Worm (Caenorhabditis elegans) whole organism, L4 larva: ENCODE results near the gene srh-20.
A peak's percentile ranks its signal among the peaks of the same experiment; 100 is the strongest.

ENCODE experiments used
- F26F4.8 ChIP-seq: fragments of 200-800 bp; sonication (Bioruptor generic); conservative IDR thresholded peaks from 2 replicates; pipeline ENCODE4 v1.3.6; 2022; ENCODE audit warnings: missing genetic modification characterization, missing compliant biosample characterization
- F44E2.7 ChIP-seq: fragments of 200-800 bp; sonication (Bioruptor generic); IDR thresholded peaks from 2 replicates; pipeline ENCODE4 v2.1.2; 2022; ENCODE audit warnings: missing genetic modification characterization, missing compliant biosample characterization
- Y105C5A.15 ChIP-seq: fragments of 200-800 bp; sonication (Bioruptor generic); IDR thresholded peaks from 2 replicates; pipeline ENCODE4 v1.3.6; 2022; ENCODE audit warnings: missing genetic modification characterization, missing compliant biosample characterization
- Y48G9A.11 ChIP-seq: fragments of 200-800 bp; sonication (Bioruptor generic); IDR thresholded peaks from 2 replicates; pipeline ENCODE4 v1.3.6; 2022; ENCODE audit warnings: missing genetic modification reagents, missing genetic modification characterization, missing compliant biosample characterization
- ZK546.5 ChIP-seq, 2 experiments: sonication (generic microtip); optimal IDR thresholded peaks; 2 replicates each; lab custom pipeline; 2017; ENCODE audit warnings: missing biosample characterization in 2 of 2, missing genetic modification characterization in 2 of 2
- attf-4 ChIP-seq: sonication (generic microtip); optimal IDR thresholded peaks from 3 replicates; lab custom pipeline; 2017; ENCODE audit warnings: missing biosample characterization, missing genetic modification characterization
- ceh-20 ChIP-seq: fragments of 200-800 bp; sonication (Bioruptor generic); IDR thresholded peaks from 2 replicates; pipeline ENCODE4 v1.3.6; 2022; ENCODE audit warnings: missing genetic modification reagents, missing genetic modification characterization, missing compliant biosample characterization
- ceh-28 ChIP-seq: fragments of 150-350 bp; optimal IDR thresholded peaks from 2 replicates; lab custom pipeline; 2014; ENCODE audit warnings: missing biosample characterization, missing genetic modification reagents, missing genetic modification characterization
- ceh-44 ChIP-seq: fragments of 200-800 bp; sonication (Bioruptor generic); IDR thresholded peaks from 2 replicates; pipeline ENCODE4 v1.3.6; 2022; ENCODE audit warnings: missing genetic modification reagents, missing genetic modification characterization, missing compliant biosample characterization
- ceh-82 ChIP-seq: sonication (generic microtip); optimal IDR thresholded peaks from 2 replicates; lab custom pipeline; 2017; ENCODE audit warnings: missing biosample characterization, missing genetic modification characterization
- daf-16 ChIP-seq, 3 experiments: sonication (generic microtip); optimal IDR thresholded peaks; 2 replicates each; lab custom pipeline; 2016 to 2017; ENCODE audit warnings: missing genetic modification characterization in 3 of 3, missing genetic modification reagents in 3 of 3, mild to moderate bottlenecking in 2 of 3, missing compliant biosample characterization in 2 of 3, missing biosample characterization in 1 of 3, moderate library complexity in 1 of 3
- dmd-6 ChIP-seq: fragments of 200-800 bp; sonication (Bioruptor generic); IDR thresholded peaks from 2 replicates; pipeline ENCODE4 v1.3.6; 2022; ENCODE audit warnings: missing genetic modification reagents, missing genetic modification characterization, missing compliant biosample characterization
- dmd-9 ChIP-seq: fragments of 200-800 bp; sonication (Bioruptor generic); IDR thresholded peaks from 2 replicates; pipeline ENCODE4 v1.3.6; 2022; ENCODE audit warnings: missing genetic modification reagents, missing genetic modification characterization, missing compliant biosample characterization
- dve-1 ChIP-seq: sonication (generic microtip); optimal IDR thresholded peaks from 2 replicates; lab custom pipeline; 2017; ENCODE audit warnings: antibody characterized with exemption, mild to moderate bottlenecking, missing genetic modification characterization, missing compliant biosample characterization; ENCODE audit not compliant: insufficient read depth
- fos-1 ChIP-seq: fragments of 150-350 bp; optimal IDR thresholded peaks from 2 replicates; lab custom pipeline; 2014; ENCODE audit warnings: missing biosample characterization, missing genetic modification characterization
- lin-13 ChIP-seq: fragments of 150-350 bp; optimal IDR thresholded peaks from 2 replicates; lab custom pipeline; 2014; ENCODE audit warnings: missing biosample characterization, missing genetic modification reagents, missing genetic modification characterization
- lsy-2 ChIP-seq, 2 experiments: fragments of 150-350 bp in 1 of 2; sonication (generic microtip) in 1 of 2; optimal IDR thresholded peaks; 2 replicates each; lab custom pipeline; 2014 to 2017; ENCODE audit warnings: missing biosample characterization in 2 of 2, missing genetic modification characterization in 2 of 2
- madf-5 ChIP-seq, 2 experiments: fragments of 200-800 bp; sonication (Bioruptor generic); IDR thresholded peaks; 2 replicates each; pipeline ENCODE4 v1.3.6; 2022; ENCODE audit warnings: missing compliant biosample characterization in 2 of 2, missing genetic modification characterization in 2 of 2
- mdl-1 ChIP-seq, 2 experiments: fragments of 150-350 bp in 1 of 2; sonication (generic microtip) in 1 of 2; optimal IDR thresholded peaks; 2 replicates each; lab custom pipeline; 2014 to 2017; ENCODE audit warnings: missing biosample characterization in 2 of 2, missing genetic modification characterization in 2 of 2
- mdt-29 ChIP-seq: fragments of 200-800 bp; sonication (Bioruptor generic); IDR thresholded peaks from 2 replicates; pipeline ENCODE4 v1.3.6; 2022; ENCODE audit warnings: missing genetic modification reagents, missing genetic modification characterization, missing compliant biosample characterization
- mxl-2 ChIP-seq: fragments of 200-800 bp; sonication (Bioruptor generic); conservative IDR thresholded peaks from 2 replicates; pipeline ENCODE4 v1.3.6; 2022; ENCODE audit warnings: missing genetic modification reagents, missing genetic modification characterization, missing compliant biosample characterization
- nhr-10 ChIP-seq: fragments of 150-350 bp; optimal IDR thresholded peaks from 2 replicates; lab custom pipeline; 2014; ENCODE audit warnings: missing biosample characterization, missing genetic modification characterization
- nhr-102 ChIP-seq: sonication (generic microtip); optimal IDR thresholded peaks from 2 replicates; lab custom pipeline; 2016; ENCODE audit warnings: mild to moderate bottlenecking, missing genetic modification characterization, moderate library complexity, missing compliant biosample characterization
- nhr-11 ChIP-seq: fragments of 150-350 bp; optimal IDR thresholded peaks from 2 replicates; lab custom pipeline; 2014; ENCODE audit warnings: missing biosample characterization, missing genetic modification characterization
- nhr-111 ChIP-seq: fragments of 200-800 bp; sonication (Bioruptor generic); optimal IDR thresholded peaks from 2 replicates; lab custom pipeline; 2018; ENCODE audit warnings: mild to moderate bottlenecking, missing genetic modification characterization, missing compliant biosample characterization
- nhr-28 ChIP-seq: fragments of 150-350 bp; optimal IDR thresholded peaks from 2 replicates; lab custom pipeline; 2014; ENCODE audit warnings: missing biosample characterization, missing genetic modification characterization
- nhr-48 ChIP-seq: sonication (generic microtip); optimal IDR thresholded peaks from 2 replicates; lab custom pipeline; 2016; ENCODE audit warnings: mild to moderate bottlenecking, missing genetic modification characterization, missing compliant biosample characterization
- nhr-76 ChIP-seq: fragments of 150-350 bp; optimal IDR thresholded peaks from 2 replicates; lab custom pipeline; 2014; ENCODE audit warnings: missing biosample characterization, missing genetic modification characterization
- php-3 ChIP-seq: fragments of 200-800 bp; sonication (Bioruptor generic); IDR thresholded peaks from 2 replicates; pipeline ENCODE4 v1.3.6; 2022; ENCODE audit warnings: missing genetic modification reagents, missing genetic modification characterization, missing compliant biosample characterization
- set-16 ChIP-seq: fragments of 200-800 bp; sonication (Bioruptor generic); IDR thresholded peaks from 2 replicates; pipeline ENCODE4 v1.3.6; 2022; ENCODE audit warnings: missing genetic modification reagents, missing genetic modification characterization, missing compliant biosample characterization
- tag-97 ChIP-seq: fragments of 200-800 bp; sonication (Bioruptor generic); IDR thresholded peaks from 2 replicates; pipeline ENCODE4 v1.3.6; 2022; ENCODE audit warnings: missing genetic modification characterization, missing compliant biosample characterization
- unc-39 ChIP-seq: sonication (generic microtip); optimal IDR thresholded peaks from 2 replicates; lab custom pipeline; 2017; ENCODE audit warnings: missing biosample characterization, missing genetic modification characterization
- unc-62 ChIP-seq, 3 experiments: fragments of 150-350 bp in 1 of 3; sonication (generic microtip); optimal IDR thresholded peaks in 2 of 3; peaks in 1 of 3; 1 replicate in 1 of 3; 2 replicates in 2 of 3; lab custom pipeline; 2014 to 2017; ENCODE audit warnings: missing biosample characterization in 3 of 3, missing genetic modification characterization in 3 of 3, missing genetic modification reagents in 3 of 3, missing genotype in 1 of 3
- zfp-3 ChIP-seq: fragments of 200-800 bp; sonication (Bioruptor generic); conservative IDR thresholded peaks from 2 replicates; pipeline ENCODE4 v1.3.6; 2022; ENCODE audit warnings: missing genetic modification reagents, missing genetic modification characterization, missing compliant biosample characterization

srh-20 gene

ce11 chrV:4968775-4969174 is 44.1 kb downstream of the srh-20 start:
- no peak for TF ChIP-seq php-3 (GFP tag; lab: Robert Waterston, UW)
- peak; percentile 27 for TF ChIP-seq dve-1 (tag; lab: Kevin White, UChicago)
- TF ChIP-seq unc-62 (GFP tag; optimal IDR thresholded peaks at IDR 0.05 in 1 of 2; lab: Kevin White, UChicago) = peak in 1 of 2 experiments; percentile 13
- TF ChIP-seq unc-62 (tag; optimal IDR thresholded peaks at IDR 0.05; lab: Kevin White, UChicago) = no peak
- TF ChIP-seq dmd-6 (GFP tag; lab: Robert Waterston, UW) = peak; percentile 17; the same call in 1 of the 2 replicates

- TF ChIP-seq nhr-28 (tag; lab: Kevin White, UChicago) (peak; percentile 48), set-16 (GFP tag; lab: Robert Waterston, UW) (no peak), nhr-111 (GFP tag; lab: Kevin White, UChicago) (no peak), unc-39 (tag; lab: Kevin White, UChicago) (no peak), daf-16 (GFP tag; optimal IDR thresholded peaks at IDR 0.05; lab: Kevin White, UChicago) (no peak), daf-16 (tag; optimal IDR thresholded peaks at IDR 0.05; lab: Kevin White, UChicago) (peak; percentile 61), lsy-2 (tag; optimal IDR thresholded peaks at IDR 0.05; lab: Kevin White, UChicago) (no peak), ceh-82 (tag; lab: Kevin White, UChicago) (no peak), ceh-20 (GFP tag; lab: Robert Waterston, UW) (no peak), unc-62 (GFP tag; optimal IDR thresholded peaks at IDR 0.05 in 1 of 2; lab: Kevin White, UChicago) (peak in 1 of 2 experiments; percentile 33), unc-62 (tag; optimal IDR thresholded peaks at IDR 0.05; lab: Kevin White, UChicago) (no peak), nhr-11 (peak; percentile 11), nhr-48 (no peak), ceh-44 (GFP tag; lab: Robert Waterston, UW) (no peak), F44E2.7 (GFP tag; lab: Robert Waterston, UW) (no peak), dve-1 (tag; lab: Kevin White, UChicago) (peak; percentile 13), ZK546.5 (tag; optimal IDR thresholded peaks at IDR 0.05; lab: Kevin White, UChicago) (no peak), mxl-2 (GFP tag; lab: Robert Waterston, UW) (no peak)
Observed at ce11 chrV:4969503-4969902, 44.8 kb downstream of the srh-20 start.

ce11 chrV:4972943-4973342 is 48.2 kb downstream of the srh-20 start, which contains the start of gene srsx-9:
TSS of gene srsx-9 (minus strand) at chrV:4973043.
- no peak for TF ChIP-seq dmd-9
- no peak for TF ChIP-seq daf-16 (GFP tag; optimal IDR thresholded peaks at IDR 0.05; lab: Kevin White, UChicago)
- no peak for TF ChIP-seq daf-16 (tag; optimal IDR thresholded peaks at IDR 0.05; lab: Kevin White, UChicago)
- TF ChIP-seq madf-5 (GFP tag; IDR thresholded peaks at IDR 0.05; lab: Robert Waterston, UW) = no peak
- TF ChIP-seq Y105C5A.15 (GFP tag; lab: Robert Waterston, UW) = no peak
- TF ChIP-seq dmd-6 (GFP tag; lab: Robert Waterston, UW) = no peak
- no peak for TF ChIP-seq zfp-3 (GFP tag; lab: Robert Waterston, UW)
- no peak for TF ChIP-seq Y48G9A.11
- no peak for TF ChIP-seq mdl-1 (tag; optimal IDR thresholded peaks at IDR 0.05; lab: Kevin White, UChicago)
- TF ChIP-seq tag-97 (GFP tag; lab: Robert Waterston, UW) = no peak
- TF ChIP-seq lin-13 = no peak
- no peak for TF ChIP-seq nhr-10
- TF ChIP-seq F26F4.8 = no peak
- no peak for TF ChIP-seq ceh-20 (GFP tag; lab: Robert Waterston, UW)
- TF ChIP-seq, all 104 proteins: peak for 0

ce11 chrV:4974677-4975076 is 50.0 kb downstream of the srh-20 start, which contains the start of gene srsx-10:
TSS of gene srsx-10 (minus strand) at chrV:4974777.
- TF ChIP-seq ceh-28 (tag; lab: Kevin White, UChicago) (no peak), ZK546.5 (tag; optimal IDR thresholded peaks at IDR 0.05; lab: Kevin White, UChicago) (no peak), ceh-20 (GFP tag; lab: Robert Waterston, UW) (no peak), fos-1 (tag; lab: Kevin White, UChicago) (no peak), mdt-29 (GFP tag; lab: Robert Waterston, UW) (no peak), nhr-102 (tag; lab: Kevin White, UChicago) (no peak), attf-4 (tag; lab: Kevin White, UChicago) (no peak), nhr-76 (tag; lab: Kevin White, UChicago) (no peak)
